Worm (Caenorhabditis elegans) whole organism, dauer: ENCODE measurements around the gene ugt-49.

Source experiments
- unc-62 ChIP-seq: sonication (generic microtip); optimal IDR thresholded peaks from 2 replicates; lab custom pipeline; 2017; ENCODE audit warnings: missing biosample characterization, missing genetic modification reagents, missing genetic modification characterization

Gene ugt-49

DNA sequence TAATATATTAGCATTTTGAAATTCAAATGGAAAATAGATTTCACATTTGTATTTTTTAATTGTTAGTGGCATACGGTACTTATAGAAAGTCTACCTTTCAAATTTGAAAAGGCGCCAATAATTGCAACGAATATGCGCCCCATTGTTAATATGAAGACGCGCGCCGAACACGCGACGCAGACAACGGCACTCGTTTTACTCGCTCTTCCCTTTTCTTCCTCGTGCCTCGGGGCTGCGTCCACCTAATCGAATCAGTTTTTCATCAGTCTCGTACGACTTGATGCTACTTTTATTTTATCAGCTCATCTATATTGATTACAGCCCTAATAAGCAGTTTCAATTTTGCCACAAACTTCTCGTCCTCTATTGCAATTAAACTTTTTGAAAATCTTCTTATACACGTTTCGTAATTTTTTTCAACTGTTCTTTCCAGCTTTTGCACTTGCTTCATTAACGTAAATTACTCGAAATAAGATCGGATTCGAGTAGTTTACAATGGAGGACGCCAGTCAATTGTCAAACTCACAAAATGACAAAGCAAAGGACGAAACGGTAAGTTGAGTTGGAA, 10.2 kb upstream of the ugt-49 start, which contains the start of gene cash-1:
Gene cash-1, plus strand, starts transcription at position 432 of the 568 bp plus-strand sequence.
- TF ChIP-seq unc-62 (GFP tag; lab: Kevin White, UChicago): no peak

DNA sequence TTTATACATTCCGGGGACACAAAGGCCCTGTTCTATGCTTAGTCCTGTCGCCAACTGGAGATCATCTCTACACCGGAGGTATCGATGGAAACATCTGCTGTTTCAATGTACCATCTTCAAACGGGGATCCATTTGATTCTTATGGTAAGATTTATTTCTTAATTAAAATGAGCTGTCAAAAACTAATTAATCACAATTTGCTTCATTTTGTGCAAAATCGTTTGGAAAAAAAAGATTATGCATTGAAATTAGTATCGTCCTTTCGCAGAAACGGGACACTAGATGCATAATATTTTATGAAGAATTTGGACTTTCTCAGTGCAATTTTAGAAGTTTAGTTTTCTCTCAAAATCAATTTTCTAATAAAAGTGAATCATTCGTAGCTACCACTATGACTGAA, 8.3 kb upstream of the ugt-49 start:
- TF ChIP-seq unc-62 (GFP tag; lab: Kevin White, UChicago): no peak

DNA sequence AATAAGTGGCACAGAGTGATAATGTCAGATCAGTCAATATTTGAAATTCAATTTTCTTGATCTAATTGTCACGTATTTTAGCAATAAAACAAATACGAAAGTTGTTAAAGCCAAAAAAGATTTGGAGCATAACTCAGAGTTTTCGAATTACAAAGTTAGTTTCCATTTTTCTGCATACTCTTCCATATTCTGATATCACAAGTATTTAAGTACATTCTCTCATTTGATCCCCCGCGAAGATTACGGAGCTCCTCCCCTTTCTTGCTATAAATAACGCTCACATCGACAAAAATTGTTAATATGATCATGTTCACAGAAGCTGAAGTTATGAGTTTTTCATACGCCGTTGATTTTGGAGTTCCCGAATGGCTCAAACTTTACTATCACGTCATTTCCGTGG, 3.9 kb upstream of the ugt-49 start, which contains the start of gene sri-20:
Gene sri-20, plus strand, starts transcription at position 301 of the 400 bp plus-strand sequence.
- no peak for TF ChIP-seq unc-62 (GFP tag; lab: Kevin White, UChicago)

DNA sequence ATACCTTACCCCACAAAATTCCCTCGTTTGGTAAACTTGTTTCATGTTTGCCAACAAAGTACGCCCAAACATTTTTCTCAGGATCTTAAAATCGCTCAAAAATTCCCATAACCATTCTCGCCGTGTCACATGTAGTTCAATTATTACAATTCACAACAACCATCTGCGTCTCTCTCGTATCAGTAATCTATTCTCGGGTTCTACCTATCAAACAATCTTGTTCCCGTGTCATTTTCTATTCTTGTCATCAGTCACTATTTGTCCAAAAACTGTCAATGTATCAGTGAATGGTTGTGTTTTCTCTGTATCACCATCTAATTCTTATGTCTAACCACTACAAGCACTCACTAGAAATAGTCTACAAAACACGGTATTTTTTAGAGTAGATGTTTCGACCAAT, 944 bp upstream of the ugt-49 start:
- no peak for TF ChIP-seq unc-62 (GFP tag; lab: Kevin White, UChicago)

DNA sequence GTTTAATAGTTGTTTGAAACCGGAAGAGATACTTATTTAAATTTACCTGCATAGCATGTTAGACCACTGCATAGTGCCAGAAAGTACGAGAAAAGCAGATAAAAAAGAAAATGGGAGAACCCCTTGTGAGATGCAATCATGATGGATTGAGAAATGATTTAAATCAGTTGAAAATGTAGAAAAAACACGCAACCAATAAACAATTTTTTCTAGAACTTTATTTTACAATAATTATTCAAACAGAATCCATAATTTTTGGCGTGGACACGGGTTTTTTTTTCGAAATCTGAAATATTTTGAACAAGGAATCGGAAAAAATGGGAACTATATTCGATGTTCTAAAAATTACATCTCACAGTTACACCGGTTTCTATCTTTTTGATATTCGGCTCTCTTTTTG, 7.2 kb downstream of the ugt-49 start, which contains the start of gene AC3.12:
Gene AC3.12, minus strand, starts transcription at position 101 of the 400 bp plus-strand sequence.
- TF ChIP-seq unc-62 (GFP tag; lab: Kevin White, UChicago): no peak

DNA sequence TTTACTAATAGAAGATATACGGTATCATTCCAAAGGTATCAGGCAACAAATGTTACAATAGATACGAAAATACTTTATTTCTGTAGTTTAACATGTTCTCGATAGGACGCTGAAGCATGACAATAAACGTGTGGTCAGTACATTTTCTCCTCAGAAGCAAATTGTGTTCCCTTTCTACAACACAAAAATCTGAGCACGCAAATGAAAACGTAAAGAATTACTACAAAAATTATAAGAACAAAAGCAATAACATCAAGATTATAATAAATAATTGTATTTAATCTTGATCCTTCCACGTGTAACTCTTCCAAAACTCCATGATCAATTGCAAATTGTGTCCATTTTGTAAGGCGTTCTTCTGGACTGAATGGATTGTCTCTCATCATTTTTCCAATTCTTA, 7.6 kb downstream of the ugt-49 start:
- TF ChIP-seq unc-62 (GFP tag; lab: Kevin White, UChicago): no peak

DNA sequence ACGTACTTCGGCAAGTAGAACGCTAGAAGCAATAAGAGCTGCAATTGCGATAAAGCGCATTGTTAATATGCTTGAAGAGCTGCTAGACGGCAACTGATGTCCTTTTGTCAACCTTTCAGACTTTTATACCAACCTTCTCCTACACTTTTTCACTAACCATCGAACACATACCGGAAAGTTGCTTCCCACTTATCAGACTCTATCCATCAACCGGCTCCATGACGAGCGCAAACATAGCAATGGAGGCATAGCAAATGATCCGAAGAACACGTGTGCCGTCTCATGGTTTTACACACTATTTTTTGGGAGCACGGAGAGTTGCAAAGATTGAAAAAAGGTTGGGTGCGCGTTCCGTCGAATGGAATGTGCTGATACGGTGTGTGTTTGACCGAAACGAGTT, 9.6 kb downstream of the ugt-49 start, which contains the start of gene abu-1:
Gene abu-1, minus strand, starts transcription at position 101 of the 400 bp plus-strand sequence.
- no peak for TF ChIP-seq unc-62 (GFP tag; lab: Kevin White, UChicago)

DNA sequence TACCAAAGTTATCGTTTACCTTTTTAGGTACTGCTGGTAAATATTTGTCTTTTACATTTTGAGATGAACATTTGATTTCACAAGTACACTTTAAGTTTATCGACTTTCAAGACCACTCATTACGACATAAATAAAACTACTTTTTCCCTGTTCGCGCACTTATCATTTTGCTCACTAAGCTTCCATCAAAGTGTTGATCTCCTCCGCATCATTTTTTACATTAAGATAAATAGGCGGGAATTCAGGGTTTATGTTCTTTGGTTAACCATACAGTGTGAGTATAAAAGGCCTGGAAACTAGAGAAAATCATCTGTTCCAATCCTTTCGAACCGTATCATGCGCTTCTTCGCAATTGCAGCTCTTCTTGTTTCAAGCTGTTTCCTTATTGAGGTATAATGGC, 10.0 kb downstream of the ugt-49 start, which contains the start of gene pqn-2:
Gene pqn-2, plus strand, starts transcription at position 301 of the 400 bp plus-strand sequence.
- no peak for TF ChIP-seq unc-62 (GFP tag; lab: Kevin White, UChicago)

DNA sequence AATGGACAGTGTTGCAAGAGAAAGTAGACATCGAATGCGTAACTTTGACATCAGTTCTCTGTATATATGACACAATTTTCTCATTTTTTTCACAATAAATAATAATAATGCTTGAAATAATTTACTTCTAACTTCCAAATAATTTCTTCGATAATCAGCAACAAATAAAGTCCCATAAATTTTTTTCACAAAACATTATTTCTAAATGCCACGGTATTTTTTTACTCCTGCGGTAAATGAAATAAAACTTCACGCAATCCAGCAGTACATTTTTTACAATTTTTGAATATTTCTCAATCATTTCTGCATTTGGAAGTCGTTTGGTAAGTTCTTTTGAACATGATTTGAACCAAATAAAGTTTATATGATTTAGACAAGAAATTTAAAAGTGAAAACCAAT, 11.8 kb downstream of the ugt-49 start, which contains the start of gene spe-10:
Gene spe-10, plus strand, starts transcription at position 301 of the 400 bp plus-strand sequence.
- TF ChIP-seq unc-62 (GFP tag; lab: Kevin White, UChicago): no peak

DNA sequence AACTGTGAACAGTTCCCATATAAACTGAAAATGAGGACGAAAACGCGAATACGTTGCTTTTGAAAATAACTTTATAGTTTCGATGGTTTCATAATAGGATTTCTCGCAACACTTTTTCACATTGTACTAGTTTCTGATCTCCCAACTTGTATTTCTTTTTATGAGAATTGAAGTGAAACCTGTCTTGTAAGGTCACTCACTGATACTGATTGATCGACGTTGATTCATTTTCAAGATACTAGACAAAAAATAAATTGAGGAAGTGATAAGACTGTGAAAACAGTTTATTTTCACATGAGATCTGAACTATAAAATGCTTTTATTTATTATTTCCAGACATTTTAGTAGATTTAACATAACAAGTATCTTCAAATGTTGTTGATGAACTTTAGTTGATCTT, 15.3 kb downstream of the ugt-49 start:
- TF ChIP-seq unc-62 (GFP tag; lab: Kevin White, UChicago): no peak

DNA sequence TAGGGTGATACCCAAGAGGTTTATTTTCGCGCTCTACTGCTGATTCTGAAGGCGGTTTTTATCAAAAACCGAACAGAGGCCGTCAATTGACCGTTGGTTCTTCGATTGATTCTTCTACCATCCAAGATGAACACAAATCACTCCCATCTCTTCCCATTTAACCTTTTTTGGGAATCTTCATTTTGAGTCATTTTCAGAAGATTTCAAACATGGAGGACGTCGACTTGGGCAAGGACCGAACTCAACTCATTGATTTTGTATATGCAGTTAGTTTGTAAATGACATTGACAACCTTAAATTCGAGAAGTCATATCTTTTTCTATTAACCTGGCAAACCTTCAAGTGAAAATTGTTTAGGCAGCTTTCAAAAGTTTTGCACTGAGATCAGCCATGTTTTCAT, 16.2 kb downstream of the ugt-49 start, which contains the start of gene AC3.5:
Gene AC3.5, plus strand, starts transcription at position 210 of the 400 bp plus-strand sequence.
- no peak for TF ChIP-seq unc-62 (GFP tag; lab: Kevin White, UChicago)

DNA sequence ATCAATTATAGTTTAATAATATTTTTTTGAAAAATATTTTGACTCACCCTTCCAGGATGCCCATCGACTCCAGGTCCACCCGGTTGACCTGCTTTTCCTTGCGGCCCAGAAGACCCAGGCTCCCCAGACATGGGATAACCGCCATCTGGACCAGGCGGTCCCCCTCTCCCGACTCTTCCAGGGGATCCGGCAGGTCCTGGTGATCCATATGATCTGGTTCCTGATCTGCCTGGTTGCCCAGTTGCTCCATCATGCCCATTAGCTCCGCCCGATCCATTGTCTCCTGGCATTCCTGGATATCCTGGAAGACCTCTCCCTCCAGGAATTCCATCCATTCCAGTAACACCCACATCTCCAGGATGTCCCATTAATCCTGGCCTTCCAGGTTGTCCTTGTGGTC, 21.6 kb downstream of the ugt-49 start:
- no peak for TF ChIP-seq unc-62 (GFP tag; lab: Kevin White, UChicago)

DNA sequence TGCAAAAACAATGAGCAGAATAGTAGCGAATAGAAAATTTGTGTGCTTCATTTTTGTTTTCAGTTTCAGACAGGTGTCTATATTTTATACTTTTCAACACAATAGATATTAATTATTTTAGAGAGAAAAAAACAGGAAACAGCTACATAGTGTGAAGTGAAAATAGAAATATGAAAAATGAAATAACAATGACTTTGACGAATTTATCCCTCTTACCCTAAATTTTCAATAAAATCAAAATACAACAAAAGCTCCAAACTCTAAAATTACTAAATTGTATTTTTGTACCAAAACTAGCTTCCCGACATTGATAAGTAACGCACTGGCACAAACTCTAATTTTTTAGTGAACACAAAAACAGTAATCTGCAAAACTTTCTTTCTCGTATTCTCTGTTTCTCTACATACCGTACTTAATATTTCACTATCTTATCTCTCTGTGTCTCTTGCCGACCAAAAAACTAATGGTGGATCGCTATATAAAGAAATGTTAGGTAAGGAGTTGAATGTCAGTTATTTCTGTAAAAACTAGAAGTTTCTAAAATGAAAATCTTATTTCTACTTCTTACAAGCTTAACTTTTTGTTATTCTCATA, 23.1 kb downstream of the ugt-49 start, which contains the start of the genes col-151 and ugt-1:
Gene col-151, minus strand, starts transcription at position 51 of the 594 bp plus-strand sequence.
Gene ugt-1, plus strand, starts transcription at position 491 of the 594 bp plus-strand sequence.
- no peak for TF ChIP-seq unc-62 (GFP tag; lab: Kevin White, UChicago)

DNA sequence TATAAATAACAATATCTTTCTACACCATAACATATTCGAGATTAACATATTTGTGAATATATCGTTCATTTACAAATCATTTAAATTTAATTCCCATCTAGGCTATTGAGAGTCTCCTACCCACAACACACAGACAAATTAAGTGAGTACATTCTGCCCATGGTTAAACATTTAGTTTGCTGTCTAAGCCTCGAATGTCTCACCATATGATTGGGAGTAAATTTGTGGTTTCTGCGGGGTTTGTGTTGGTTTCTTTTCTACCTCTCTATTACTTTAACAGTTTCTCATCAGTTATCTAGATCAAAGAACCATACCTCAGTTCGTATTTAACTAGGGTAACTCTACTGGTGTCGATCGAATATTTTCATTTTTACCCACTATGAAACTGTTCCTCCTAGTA, 26.3 kb downstream of the ugt-49 start, which contains the start of gene ugt-2:
Gene ugt-2, plus strand, starts transcription at position 371 of the 400 bp plus-strand sequence.
- TF ChIP-seq unc-62 (GFP tag; lab: Kevin White, UChicago): no peak

DNA sequence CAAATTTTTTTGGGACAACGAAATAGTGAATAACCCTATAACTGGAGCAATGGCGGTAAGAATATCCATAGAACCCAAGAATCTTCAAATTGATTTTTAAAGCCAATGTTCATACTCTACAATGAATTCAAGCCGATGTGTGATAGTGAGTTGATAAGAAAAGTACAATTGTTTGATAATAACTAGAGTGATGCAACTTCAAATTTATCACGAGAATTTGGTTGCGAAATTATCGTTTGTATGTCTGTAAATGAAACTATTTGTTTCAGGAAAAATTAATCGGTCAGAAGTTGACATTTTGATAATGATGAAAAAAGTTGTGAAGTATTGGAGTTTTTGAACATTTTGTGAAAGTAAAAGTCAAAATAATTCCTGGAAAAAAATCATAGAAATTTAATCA, 27.2 kb downstream of the ugt-49 start:
- no peak for TF ChIP-seq unc-62 (GFP tag; lab: Kevin White, UChicago)

DNA sequence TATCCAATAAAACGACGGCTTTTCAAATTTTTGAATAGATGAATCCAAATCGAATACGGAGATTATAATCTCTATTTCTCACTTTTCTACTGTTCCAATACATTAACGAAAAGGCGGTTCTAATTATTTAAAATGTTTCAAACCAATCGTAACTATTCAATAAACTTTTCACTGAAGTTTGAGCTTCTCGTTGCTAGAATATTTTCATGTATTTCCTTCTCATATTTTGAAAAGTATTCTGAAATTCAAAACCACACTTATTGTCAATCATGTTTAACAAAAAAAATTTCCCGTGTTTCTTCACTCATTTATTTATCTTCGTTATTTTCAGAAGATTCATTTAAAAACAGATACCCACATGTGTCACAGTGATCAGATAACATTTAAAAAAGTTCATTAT, 30.7 kb downstream of the ugt-49 start, which contains the start of gene F15H10.8:
Gene F15H10.8, minus strand, starts transcription at position 101 of the 400 bp plus-strand sequence.
- TF ChIP-seq unc-62 (GFP tag; lab: Kevin White, UChicago): no peak
